Worm (Caenorhabditis elegans) whole organism, L1 larva: ENCODE measurements around the gene ttr-42.

Source experiments
- ceh-82 ChIP-seq, 3 experiments: fragments of 150-350 bp in 1 of 3; sonication (generic microtip) in 2 of 3; optimal IDR thresholded peaks; 2 replicates each; lab custom pipeline; 2014 to 2017; ENCODE audit warnings: missing biosample characterization in 3 of 3, missing genetic modification characterization in 3 of 3
- lsy-2 ChIP-seq, 2 experiments: fragments of 150-350 bp; optimal IDR thresholded peaks; 2 replicates each; lab custom pipeline; 2014; ENCODE audit warnings: missing biosample characterization in 2 of 2, missing genetic modification characterization in 2 of 2

- TF ChIP-seq ceh-82 (tag; optimal IDR thresholded peaks at IDR 0.05; lab: Kevin White, UChicago) (peak; percentile 11 to 60 (median 54)), lsy-2 (tag; optimal IDR thresholded peaks at IDR 0.05; lab: Kevin White, UChicago) (peak; percentile 34 to 47)
Observed at ce11 chrX:2613077-2613476, 35.5 kb downstream of the ttr-42 start.
